Fruit fly (Drosophila melanogaster): ENCODE measurements around the gene MED10.

Gene MED10

dm6 chr3L:16221278-16221677 is 10.6 kb upstream of the MED10 start:
- no peak for TF ChIP-seq CG17801 (GFP tag; optimal IDR thresholded peaks at IDR 0.05; ENCODE audit: partially characterized antibody)

DNA sequence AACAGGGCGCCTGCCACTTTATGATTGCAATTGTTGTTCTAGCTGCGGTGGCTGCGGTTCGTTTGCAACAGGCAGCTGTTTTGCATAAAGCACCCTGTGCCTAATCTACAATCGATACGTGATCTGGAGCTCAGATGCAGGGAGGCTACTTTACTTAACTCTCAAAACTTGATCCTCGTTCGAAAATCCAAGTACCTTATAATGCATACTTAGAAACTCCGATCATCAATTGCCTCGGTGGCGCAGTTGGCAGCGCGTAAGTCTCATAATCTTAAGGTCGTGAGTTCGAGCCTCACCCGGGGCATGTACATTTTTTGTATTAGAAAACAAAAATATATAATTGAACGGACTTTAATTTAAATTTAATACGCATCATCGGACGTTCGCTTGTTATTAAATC is 10.1 kb upstream of the MED10 start:
- TF ChIP-seq CG17801 (GFP tag; optimal IDR thresholded peaks at IDR 0.05; ENCODE audit: partially characterized antibody), result no peak

- no peak for TF ChIP-seq CG17801 (GFP tag; optimal IDR thresholded peaks at IDR 0.05; ENCODE audit: partially characterized antibody)
These were observed 6.7 kb upstream of the MED10 start for dm6 chr3L:16225175-16225574.

- peak; percentile 71 for TF ChIP-seq CG17801 (GFP tag; optimal IDR thresholded peaks at IDR 0.05; ENCODE audit: partially characterized antibody)
These were observed 3.2 kb upstream of the MED10 start, which contains the start of gene Tmx3 for dm6 chr3L:16228659-16229205. Tmx3 (plus strand) TSS chr3L:16229100.

DNA sequence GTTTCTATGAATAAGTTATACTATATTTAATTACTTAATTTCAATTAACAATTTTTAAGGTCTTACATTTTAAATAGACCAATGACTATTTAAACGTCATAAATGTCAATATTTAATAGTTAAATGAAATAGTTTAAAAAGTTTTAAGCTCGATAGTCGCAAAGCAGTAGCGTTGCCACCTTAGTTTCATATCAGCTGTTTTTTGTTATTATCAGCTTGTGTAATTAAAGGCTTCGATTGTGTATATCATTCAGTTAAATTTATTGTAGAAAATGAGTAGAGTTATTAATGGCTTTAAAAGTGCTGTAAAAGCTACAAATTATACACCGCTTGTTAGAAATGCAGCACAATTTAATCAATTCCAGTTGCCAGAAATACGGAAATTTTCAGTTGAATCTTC is 1.0 kb downstream of the MED10 start, which contains the start of gene Hsc20:
Gene Hsc20 (plus strand): TSS at position 204 of the 400 bp plus-strand sequence.
- peak; percentile 11 for TF ChIP-seq CG17801 (GFP tag; optimal IDR thresholded peaks at IDR 0.05; ENCODE audit: partially characterized antibody)

DNA sequence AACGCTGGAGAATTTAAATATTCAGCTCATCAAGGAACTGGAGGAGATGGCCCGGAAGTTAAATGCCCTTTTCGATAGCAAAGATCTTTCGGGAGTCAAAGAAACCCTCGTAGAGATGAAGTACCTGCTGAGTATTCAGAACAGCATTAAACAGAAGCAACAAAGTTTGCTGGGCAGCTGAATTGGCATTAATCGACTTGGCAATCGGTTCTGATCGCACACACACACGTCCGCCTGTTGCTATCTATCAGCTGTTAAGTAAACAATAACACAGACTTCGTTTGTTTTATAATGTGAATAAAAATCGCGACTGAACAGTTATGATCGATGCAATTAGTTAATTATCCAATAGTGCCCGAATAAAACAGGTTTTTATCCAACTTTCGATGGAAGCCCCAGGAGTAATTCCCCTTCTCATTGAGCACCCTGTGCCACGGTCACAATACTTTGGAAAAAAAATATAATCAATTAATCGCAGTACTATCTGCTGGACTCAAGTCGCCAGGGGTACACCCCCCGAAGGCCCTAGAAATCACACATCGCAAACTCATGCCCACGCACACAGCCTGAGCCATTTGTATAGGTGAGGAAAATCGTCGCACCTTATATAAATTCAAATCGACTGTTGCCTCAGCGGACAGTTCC is 2.1 kb downstream of the MED10 start:
- no peak for TF ChIP-seq CG17801 (GFP tag; optimal IDR thresholded peaks at IDR 0.05; ENCODE audit: partially characterized antibody)

- no peak for TF ChIP-seq CG17801 (GFP tag; optimal IDR thresholded peaks at IDR 0.05; ENCODE audit: partially characterized antibody)
These were observed 9.4 kb downstream of the MED10 start for dm6 chr3L:16241296-16241695.

DNA sequence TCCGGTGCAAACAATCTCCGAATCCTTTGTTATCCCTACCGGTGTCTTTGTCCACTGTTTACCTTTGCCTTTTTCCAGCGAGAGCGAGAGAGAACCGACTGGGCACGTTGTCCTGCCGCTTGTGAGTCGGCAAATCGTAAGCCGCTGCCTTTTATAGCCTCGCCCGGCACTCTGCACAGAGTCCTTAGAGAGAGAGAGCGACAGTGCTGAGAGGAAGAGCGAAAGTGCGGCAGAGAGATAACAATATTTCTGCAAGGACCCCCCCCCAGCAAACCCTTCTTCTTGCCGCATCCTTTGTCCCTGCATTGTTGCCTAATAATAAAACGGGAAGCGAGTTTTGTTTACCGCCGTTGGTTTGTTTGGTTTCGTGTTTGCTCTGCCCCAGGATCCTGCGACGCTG is 20.4 kb downstream of the MED10 start, which contains the start of gene CG13055:
Gene CG13055 (minus strand): TSS at position 101 of the 400 bp plus-strand sequence.
- TF ChIP-seq CG17801 (GFP tag; optimal IDR thresholded peaks at IDR 0.05; ENCODE audit: partially characterized antibody), result no peak

- TF ChIP-seq CG17801 (GFP tag; optimal IDR thresholded peaks at IDR 0.05; ENCODE audit: partially characterized antibody), result no peak
These were observed 25.3 kb downstream of the MED10 start, which contains the start of gene CG13054 for dm6 chr3L:16257118-16257627. CG13054 (minus strand) TSS chr3L:16257191.

dm6 chr3L:16259552-16259951 is 27.7 kb downstream of the MED10 start, which contains the start of gene CG13053:
CG13053 (minus strand) TSS chr3L:16259722.
- TF ChIP-seq CG17801 (GFP tag; optimal IDR thresholded peaks at IDR 0.05; ENCODE audit: partially characterized antibody), result no peak

- TF ChIP-seq CG17801 (GFP tag; optimal IDR thresholded peaks at IDR 0.05; ENCODE audit: partially characterized antibody), result no peak
These were observed 29.6 kb downstream of the MED10 start, which contains the start of gene CG34247 for dm6 chr3L:16261505-16261904. CG34247 (minus strand) TSS chr3L:16261605.

DNA sequence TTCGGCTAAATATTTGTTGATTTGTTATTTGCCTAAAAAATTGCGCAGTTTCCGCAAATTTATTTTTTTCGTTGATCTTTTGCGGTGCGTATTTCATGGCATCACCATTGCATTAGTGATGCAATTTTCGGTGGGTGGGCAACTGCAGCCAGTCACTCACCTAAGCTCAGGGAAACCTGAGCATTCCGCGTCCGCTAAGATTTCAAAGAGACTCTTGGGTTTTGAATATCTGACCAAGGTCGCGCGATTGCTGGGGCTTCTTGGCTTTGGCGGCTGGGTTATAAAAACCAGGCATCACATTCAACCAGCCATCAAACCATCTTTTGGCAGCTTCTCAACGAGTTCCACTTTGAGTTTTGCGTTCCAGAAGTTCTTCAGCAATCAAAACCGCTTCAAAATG is 30.6 kb downstream of the MED10 start, which contains the start of gene CG13071:
Gene CG13071 (plus strand): TSS at position 301 of the 400 bp plus-strand sequence.
- TF ChIP-seq CG17801 (GFP tag; optimal IDR thresholded peaks at IDR 0.05; ENCODE audit: partially characterized antibody), result no peak

dm6 chr3L:16263043-16263442 is 31.2 kb downstream of the MED10 start, which contains the start of gene CG13070:
CG13070 (plus strand) TSS chr3L:16263343.
- TF ChIP-seq CG17801 (GFP tag; optimal IDR thresholded peaks at IDR 0.05; ENCODE audit: partially characterized antibody), result no peak

DNA sequence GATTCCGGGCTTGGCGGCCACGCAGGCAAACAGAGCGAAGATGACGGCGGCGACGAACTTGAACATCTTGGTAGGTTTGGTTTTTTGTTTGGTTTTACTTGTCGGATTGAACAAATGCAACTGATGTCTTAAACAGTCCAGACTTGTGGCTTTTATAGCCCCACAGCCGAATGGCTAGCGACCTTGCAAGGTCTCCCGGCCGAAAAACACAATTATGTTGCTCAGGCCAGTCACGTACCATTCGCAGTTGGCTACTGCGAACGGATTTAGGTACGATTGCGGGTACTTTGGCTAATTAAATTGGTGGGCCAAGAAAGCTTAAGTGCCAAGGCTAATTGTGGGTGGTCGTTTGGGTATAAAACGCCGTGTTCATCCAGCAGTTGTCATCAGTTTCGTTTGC is 33.1 kb downstream of the MED10 start, which contains the start of the genes CG13051 and CG13069:
Gene CG13051 (minus strand): TSS at position 101 of the 400 bp plus-strand sequence.
Gene CG13069 (plus strand): TSS at position 386 of the 400 bp plus-strand sequence.
- TF ChIP-seq CG17801 (GFP tag; optimal IDR thresholded peaks at IDR 0.05; ENCODE audit: partially characterized antibody), result no peak

- TF ChIP-seq CG17801 (GFP tag; optimal IDR thresholded peaks at IDR 0.05; ENCODE audit: partially characterized antibody), result no peak
These were observed 36.3 kb downstream of the MED10 start, which contains the start of gene CG4950 for dm6 chr3L:16268106-16268733. CG4950 (minus strand) TSS chr3L:16268156.

Measured in ovary, adult (tissue).